Worm (Caenorhabditis elegans) whole organism, L4 larva: ENCODE data around the gene Y53G8B.1.
A peak's percentile ranks its signal among the peaks of the same experiment; 100 is the strongest.

Source experiments
- F10B5.3 ChIP-seq: sonication (generic microtip); optimal IDR thresholded peaks from 2 replicates; lab custom pipeline; 2016; ENCODE audit warnings: mild to moderate bottlenecking, missing genetic modification characterization, missing compliant biosample characterization
- F26F4.8 ChIP-seq: fragments of 200-800 bp; sonication (Bioruptor generic); conservative IDR thresholded peaks from 2 replicates; pipeline ENCODE4 v1.3.6; 2022; ENCODE audit warnings: missing genetic modification characterization, missing compliant biosample characterization
- Y105C5A.15 ChIP-seq: fragments of 200-800 bp; sonication (Bioruptor generic); IDR thresholded peaks from 2 replicates; pipeline ENCODE4 v1.3.6; 2022; ENCODE audit warnings: missing genetic modification characterization, missing compliant biosample characterization
- Y48G9A.11 ChIP-seq: fragments of 200-800 bp; sonication (Bioruptor generic); IDR thresholded peaks from 2 replicates; pipeline ENCODE4 v1.3.6; 2022; ENCODE audit warnings: missing genetic modification reagents, missing genetic modification characterization, missing compliant biosample characterization
- Y75B8A.6 ChIP-seq: fragments of 200-800 bp; sonication (Bioruptor generic); IDR thresholded peaks from 2 replicates; pipeline ENCODE4 v1.3.6; 2022; ENCODE audit warnings: missing genetic modification reagents, missing genetic modification characterization, missing compliant biosample characterization
- aha-1 ChIP-seq: fragments of 150-350 bp; peaks from one replicate; lab custom pipeline; 2014; ENCODE audit warnings: missing biosample characterization, missing genetic modification characterization
- aly-2 ChIP-seq: sonication (generic microtip); optimal IDR thresholded peaks from 2 replicates; lab custom pipeline; 2018; ENCODE audit warnings: missing biosample characterization, missing genetic modification characterization
- arid-1 ChIP-seq: fragments of 200-800 bp; sonication (Bioruptor generic); conservative IDR thresholded peaks from 2 replicates; pipeline ENCODE4 v1.3.6; 2022; ENCODE audit warnings: missing genetic modification reagents, missing genetic modification characterization, missing compliant biosample characterization
- ceh-28 ChIP-seq: fragments of 150-350 bp; optimal IDR thresholded peaks from 2 replicates; lab custom pipeline; 2014; ENCODE audit warnings: missing biosample characterization, missing genetic modification reagents, missing genetic modification characterization
- ceh-62 ChIP-seq: sonication (generic microtip); optimal IDR thresholded peaks from 2 replicates; lab custom pipeline; 2017; ENCODE audit warnings: missing biosample characterization, missing genetic modification characterization
- ces-1 ChIP-seq: fragments of 150-350 bp; sonication (generic microtip); optimal IDR thresholded peaks from 4 replicates; lab custom pipeline; 2014; ENCODE audit warnings: missing biosample characterization, missing genetic modification reagents, missing genetic modification characterization
- cey-2 ChIP-seq: sonication (generic microtip); optimal IDR thresholded peaks from 3 replicates; lab custom pipeline; 2017; ENCODE audit warnings: missing genetic modification characterization, mild to moderate bottlenecking, missing compliant biosample characterization, antibody characterized with exemption, borderline replicate concordance; ENCODE audit not compliant: insufficient read depth
- daf-12 ChIP-seq: fragments of 150-350 bp; optimal IDR thresholded peaks from 2 replicates; lab custom pipeline; 2014; ENCODE audit warnings: missing biosample characterization, missing genetic modification reagents, missing genetic modification characterization
- daf-8 ChIP-seq: fragments of 200-800 bp; sonication (Bioruptor generic); IDR thresholded peaks from 2 replicates; pipeline ENCODE4 v1.3.6; 2022; ENCODE audit warnings: missing genetic modification characterization, missing compliant biosample characterization
- dmd-8 ChIP-seq: fragments of 200-800 bp; sonication (Bioruptor generic); IDR thresholded peaks from 2 replicates; pipeline ENCODE4 v1.3.6; 2022; ENCODE audit warnings: missing genetic modification characterization, missing compliant biosample characterization
- egl-43 ChIP-seq: fragments of 200-800 bp; sonication (Bioruptor generic); IDR thresholded peaks from 2 replicates; pipeline ENCODE4 v1.3.6; 2022; ENCODE audit warnings: missing genetic modification reagents, missing genetic modification characterization, missing compliant biosample characterization
- fkh-10 ChIP-seq: fragments of 150-350 bp; optimal IDR thresholded peaks from 2 replicates; lab custom pipeline; 2014; ENCODE audit warnings: missing biosample characterization, missing genetic modification reagents, missing genetic modification characterization
- hlh-30 ChIP-seq: sonication (generic microtip); optimal IDR thresholded peaks from 2 replicates; lab custom pipeline; 2017; ENCODE audit warnings: antibody characterized with exemption, mild to moderate bottlenecking, missing genetic modification characterization, missing compliant biosample characterization; ENCODE audit not compliant: insufficient read depth
- lim-7 ChIP-seq: fragments of 200-800 bp; sonication (Bioruptor generic); IDR thresholded peaks from 2 replicates; pipeline ENCODE4 v1.3.6; 2022; ENCODE audit warnings: missing genetic modification characterization, missing compliant biosample characterization
- lin-1 ChIP-seq: fragments of 200-800 bp; sonication (Bioruptor generic); IDR thresholded peaks from 2 replicates; pipeline ENCODE4 v1.3.6; 2022; ENCODE audit warnings: missing genetic modification reagents, missing genetic modification characterization, missing compliant biosample characterization
- lin-15B ChIP-seq: fragments of 150-350 bp; sonication (generic microtip); optimal IDR thresholded peaks from 3 replicates; lab custom pipeline; 2014; ENCODE audit warnings: missing biosample characterization, missing genetic modification characterization
- lin-38 ChIP-seq: fragments of 200-800 bp; sonication (Bioruptor generic); IDR thresholded peaks from 2 replicates; pipeline ENCODE4 v1.3.6; 2022; ENCODE audit warnings: missing genetic modification reagents, missing genetic modification characterization, missing compliant biosample characterization
- lsy-2 ChIP-seq, 2 experiments: fragments of 150-350 bp in 1 of 2; sonication (generic microtip) in 1 of 2; optimal IDR thresholded peaks; 2 replicates each; lab custom pipeline; 2014 to 2017; ENCODE audit warnings: missing biosample characterization in 2 of 2, missing genetic modification characterization in 2 of 2
- mdt-29 ChIP-seq: fragments of 200-800 bp; sonication (Bioruptor generic); IDR thresholded peaks from 2 replicates; pipeline ENCODE4 v1.3.6; 2022; ENCODE audit warnings: missing genetic modification reagents, missing genetic modification characterization, missing compliant biosample characterization
- nhr-25 ChIP-seq: sonication (generic microtip); optimal IDR thresholded peaks from 2 replicates; lab custom pipeline; 2017; ENCODE audit warnings: missing genetic modification characterization, mild to moderate bottlenecking, missing compliant biosample characterization, antibody characterized with exemption, moderate library complexity, borderline replicate concordance; ENCODE audit not compliant: insufficient read depth
- nhr-42 ChIP-seq: fragments of 200-800 bp; sonication (Bioruptor generic); IDR thresholded peaks from 2 replicates; pipeline ENCODE4 v1.3.6; 2022; ENCODE audit warnings: missing genetic modification characterization, missing compliant biosample characterization
- pha-4 ChIP-seq, 2 experiments: fragments of 150-350 bp in 1 of 2; fragments of 200-800 bp in 1 of 2; sonication (Bioruptor generic) in 1 of 2; IDR thresholded peaks in 1 of 2; optimal IDR thresholded peaks in 1 of 2; 2 replicates each; pipeline versions ENCODE4 v1.3.6 to Lab custom; 2014 to 2022; ENCODE audit warnings: missing genetic modification characterization in 2 of 2, missing genetic modification reagents in 2 of 2, missing biosample characterization in 1 of 2, missing compliant biosample characterization in 1 of 2
- pqm-1 ChIP-seq: sonication (generic microtip); optimal IDR thresholded peaks from 2 replicates; lab custom pipeline; 2017; ENCODE audit warnings: missing biosample characterization, missing genetic modification characterization
- skn-1 ChIP-seq: fragments of 150-350 bp; optimal IDR thresholded peaks from 2 replicates; lab custom pipeline; 2014; ENCODE audit warnings: missing biosample characterization, missing genetic modification characterization
- snpc-1.2 ChIP-seq: fragments of 200-800 bp; sonication (Bioruptor generic); IDR thresholded peaks from 2 replicates; pipeline ENCODE4 v1.3.6; 2022; ENCODE audit warnings: missing genetic modification reagents, missing genetic modification characterization, missing compliant biosample characterization
- unc-130 ChIP-seq: sonication (generic microtip); optimal IDR thresholded peaks from 2 replicates; lab custom pipeline; 2016; ENCODE audit warnings: missing genetic modification reagents, missing genetic modification characterization, missing compliant biosample characterization
- unc-39 ChIP-seq: sonication (generic microtip); optimal IDR thresholded peaks from 2 replicates; lab custom pipeline; 2017; ENCODE audit warnings: missing biosample characterization, missing genetic modification characterization
- vab-7 ChIP-seq: fragments of 200-800 bp; sonication (Bioruptor generic); IDR thresholded peaks from 2 replicates; pipeline ENCODE4 v1.3.6; 2022; ENCODE audit warnings: missing genetic modification reagents, missing genetic modification characterization, missing compliant biosample characterization
- zfp-2 ChIP-seq: sonication (generic microtip); optimal IDR thresholded peaks from 2 replicates; lab custom pipeline; 2016; ENCODE audit warnings: mild to moderate bottlenecking, missing genetic modification characterization, missing compliant biosample characterization
- zip-11 ChIP-seq: fragments of 200-800 bp; sonication (Bioruptor generic); IDR thresholded peaks from 2 replicates; pipeline ENCODE4 v1.3.6; 2022; ENCODE audit warnings: missing genetic modification characterization, missing compliant biosample characterization

The Y53G8B.1 gene

ce11 chrIII:3105212-3105611 is 23.9 kb upstream of the Y53G8B.1 start:
- TF ChIP-seq vab-7 (GFP tag; lab: Robert Waterston, UW) (no peak), nhr-25 (tag; lab: Kevin White, UChicago) (no peak), cey-2 (tag; lab: Kevin White, UChicago) (no peak), unc-130 (no peak)

- TF ChIP-seq dmd-8: no peak
- TF ChIP-seq aha-1 (tag; lab: Kevin White, UChicago): no peak
- no peak for TF ChIP-seq Y75B8A.6 (GFP tag; lab: Robert Waterston, UW)
- no peak for TF ChIP-seq mdt-29 (GFP tag; lab: Robert Waterston, UW)
- no peak for TF ChIP-seq daf-8 (GFP tag; lab: Robert Waterston, UW)
- no peak for TF ChIP-seq arid-1 (GFP tag; lab: Robert Waterston, UW)
- TF ChIP-seq daf-12 (tag; lab: Kevin White, UChicago): no peak
- no peak for TF ChIP-seq zfp-2 (tag; lab: Kevin White, UChicago)
- no peak for TF ChIP-seq unc-39
- no peak for TF ChIP-seq ceh-62
- no peak for TF ChIP-seq pqm-1 (tag; lab: Kevin White, UChicago)
- no peak for TF ChIP-seq ces-1 (GFP tag; lab: Kevin White, UChicago)
- TF ChIP-seq snpc-1.2 (GFP tag; lab: Robert Waterston, UW): no peak
Observed at ce11 chrIII:3106301-3106700, 22.8 kb upstream of the Y53G8B.1 start.

ce11 chrIII:3107530-3107929 is 21.5 kb upstream of the Y53G8B.1 start:
- TF ChIP-seq lin-38 (GFP tag; lab: Robert Waterston, UW) (peak; percentile 47; the same call in 1 of the 2 replicates), F26F4.8 (GFP tag; lab: Robert Waterston, UW) (no peak), lsy-2 (tag; optimal IDR thresholded peaks at IDR 0.05; lab: Kevin White, UChicago) (no peak), egl-43 (GFP tag; lab: Robert Waterston, UW) (peak; percentile 37; the same call in 1 of the 2 replicates), Y48G9A.11 (GFP tag; lab: Robert Waterston, UW) (0 out of 2 replicates have a peak, but pooled peaks have one; percentile 44), pha-4 (GFP tag; IDR thresholded peaks at IDR 0.05; lab: Robert Waterston, UW) (peak; percentile 24; the same call in 1 of the 2 replicates), pha-4 (tag; optimal IDR thresholded peaks at IDR 0.05; lab: Kevin White, UChicago) (no peak), dmd-8 (0 out of 2 replicates have a peak, but pooled peaks have one; percentile 23)
- TF ChIP-seq, all 104 proteins: peak for 5

ce11 chrIII:3108804-3109203 is 20.3 kb upstream of the Y53G8B.1 start:
- TF ChIP-seq lin-15B: no peak
- TF ChIP-seq hlh-30 (tag; lab: Kevin White, UChicago): no peak
- no peak for TF ChIP-seq nhr-25 (tag; lab: Kevin White, UChicago)
- no peak for TF ChIP-seq skn-1
- TF ChIP-seq nhr-42: no peak
- TF ChIP-seq lin-1 (GFP tag; lab: Robert Waterston, UW): no peak
- TF ChIP-seq Y105C5A.15 (GFP tag; lab: Robert Waterston, UW): no peak
- TF ChIP-seq fkh-10 (GFP tag; lab: Kevin White, UChicago): no peak
- no peak for TF ChIP-seq daf-12 (tag; lab: Kevin White, UChicago)
- no peak for TF ChIP-seq F10B5.3 (tag; lab: Kevin White, UChicago)
- TF ChIP-seq, all 104 proteins: peak for 0

- no peak for TF ChIP-seq ceh-28
- TF ChIP-seq aly-2: no peak
- TF ChIP-seq lim-7 (GFP tag; lab: Robert Waterston, UW): 0 out of 2 replicates have a peak, but pooled peaks have one; percentile 29
- no peak for TF ChIP-seq zip-11 (GFP tag; lab: Robert Waterston, UW)
- TF ChIP-seq lin-38 (GFP tag; lab: Robert Waterston, UW): peak; percentile 30; the same call in 1 of the 2 replicates
Observed at ce11 chrIII:3109564-3109963, 19.5 kb upstream of the Y53G8B.1 start.
